Fruit fly (Drosophila melanogaster): ENCODE data around the gene CG18417.

CG18417 gene

DNA sequence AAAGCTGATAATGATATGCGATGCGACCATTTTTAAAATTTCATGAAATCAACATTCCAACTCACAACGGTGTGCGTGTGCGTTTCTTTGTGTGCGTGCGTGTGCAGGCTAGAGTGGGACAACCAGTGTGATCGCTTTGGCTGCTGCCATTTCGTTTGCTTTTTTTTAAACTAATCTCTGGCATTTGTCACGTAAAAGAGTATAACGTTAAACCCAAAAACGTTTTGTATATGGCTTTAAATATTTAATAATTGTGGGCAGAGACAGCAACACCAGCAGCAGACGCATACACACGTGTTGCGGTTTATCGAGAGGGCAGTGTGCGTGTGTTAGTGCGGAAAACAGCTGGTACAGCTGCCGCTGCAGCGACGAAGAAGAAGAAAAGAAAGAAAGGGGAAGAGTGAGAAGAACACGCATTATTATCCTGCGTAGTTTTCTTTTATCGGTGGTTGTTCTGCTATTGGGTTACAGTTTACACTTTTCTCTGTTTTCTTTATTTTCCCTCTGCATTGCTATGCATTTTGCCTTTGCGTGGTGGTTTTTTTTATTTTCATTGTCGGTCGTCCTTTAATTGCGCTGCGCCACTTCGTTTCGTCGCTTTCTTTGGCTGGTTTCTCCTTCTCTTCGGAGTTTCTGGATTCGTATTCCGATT lies 29.5 kb upstream of the CG18417 start (continued):
- no peak for TF ChIP-seq fd3F (GFP tag; optimal IDR thresholded peaks at IDR 0.05)
- no peak for TF ChIP-seq CG6813 (GFP tag; optimal IDR thresholded peaks at IDR 0.05)
- TF ChIP-seq CG15514 (GFP tag; optimal IDR thresholded peaks at IDR 0.05) = peak; percentile 42
- no peak for TF ChIP-seq CG18476 (GFP tag; optimal IDR thresholded peaks at IDR 0.05)
- peak; percentile 73 for TF ChIP-seq kah (GFP tag; optimal IDR thresholded peaks at IDR 0.05)
- no peak for TF ChIP-seq btn (GFP tag; optimal IDR thresholded peaks at IDR 0.05)
- no peak for TF ChIP-seq CG7963 (GFP tag; IDR thresholded peaks at IDR 0.05; ENCODE audit: partially characterized antibody)
- TF ChIP-seq E2f2 (GFP tag; IDR thresholded peaks at IDR 0.05) = no peak
- peak; percentile 19 for TF ChIP-seq cwo (GFP tag; optimal IDR thresholded peaks at IDR 0.05)
- no peak for TF ChIP-seq CG8765 (GFP tag; IDR thresholded peaks at IDR 0.05)
- TF ChIP-seq CG12236 (GFP tag; optimal IDR thresholded peaks at IDR 0.05) = no peak
- no peak for TF ChIP-seq emc (GFP tag; optimal IDR thresholded peaks at IDR 0.05)
- no peak for TF ChIP-seq chif (GFP tag; optimal IDR thresholded peaks at IDR 0.05)
- no peak for TF ChIP-seq CG3847 (GFP tag; IDR thresholded peaks at IDR 0.05)
- TF ChIP-seq CG15479 (GFP tag; optimal IDR thresholded peaks at IDR 0.05) = peak; percentile 43
- TF ChIP-seq esg (GFP tag; conservative IDR thresholded peaks at IDR 0.05) = no peak
- no peak for TF ChIP-seq CG11560 (tag; IDR thresholded peaks at IDR 0.05)
- TF ChIP-seq cato (GFP tag; optimal IDR thresholded peaks at IDR 0.05; ENCODE audit: borderline replicate concordance) = no peak
- no peak for TF ChIP-seq Ptx1 (GFP tag; IDR thresholded peaks at IDR 0.05)
- TF ChIP-seq Med (GFP tag) = peak; percentile 82
- TF ChIP-seq CG6654 (GFP tag; optimal IDR thresholded peaks at IDR 0.05) = no peak
- peak; percentile 7 for TF ChIP-seq CG34376 (GFP tag; optimal IDR thresholded peaks at IDR 0.05)
- no peak for TF ChIP-seq tin (GFP tag; optimal IDR thresholded peaks at IDR 0.05)
- TF ChIP-seq phol (tag; optimal IDR thresholded peaks at IDR 0.05) = peak; percentile 58
- TF ChIP-seq org-1 (GFP tag; optimal IDR thresholded peaks at IDR 0.05) = no peak
- TF ChIP-seq CG1792 (GFP tag; optimal IDR thresholded peaks at IDR 0.05) = no peak
- no peak for TF ChIP-seq CG4424 (GFP tag; optimal IDR thresholded peaks at IDR 0.05)
- no peak for TF ChIP-seq Gsc (GFP tag; IDR thresholded peaks at IDR 0.05)
- TF ChIP-seq CHES-1-like (GFP tag; optimal IDR thresholded peaks at IDR 0.05) = no peak
- TF ChIP-seq Deaf1 (tag; optimal IDR thresholded peaks at IDR 0.05) = peak; percentile 29
- peak; percentile 20 for TF ChIP-seq CG3163 (GFP tag; optimal IDR thresholded peaks at IDR 0.05)
- TF ChIP-seq hb (GFP tag; IDR thresholded peaks at IDR 0.05; ENCODE audit: partially characterized antibody) = peak; percentile 20; the same call in 1 of the 3 replicates
- TF ChIP-seq Elba2 (GFP tag; optimal IDR thresholded peaks at IDR 0.05) = no peak
- 0 out of 3 replicates have a peak, but pooled peaks have one; percentile 21 for TF ChIP-seq knrl (GFP tag; IDR thresholded peaks at IDR 0.05; ENCODE audit: partially characterized antibody)
- no peak for TF ChIP-seq CG17361 (GFP tag; IDR thresholded peaks at IDR 0.05)
- peak; percentile 31 for TF ChIP-seq sqz (GFP tag; optimal IDR thresholded peaks at IDR 0.05)
- TF ChIP-seq NK7.1 (GFP tag; optimal IDR thresholded peaks at IDR 0.05) = no peak
- TF ChIP-seq Stat92E (GFP tag; optimal IDR thresholded peaks at IDR 0.05) = no peak
- no peak for TF ChIP-seq CG12391 (tag; optimal IDR thresholded peaks at IDR 0.05)
- TF ChIP-seq CG8478 (optimal IDR thresholded peaks at IDR 0.05) = peak; percentile 95
- peak; percentile 21 for TF ChIP-seq pfk (GFP tag; optimal IDR thresholded peaks at IDR 0.05)
- TF ChIP-seq CG7556 (GFP tag; optimal IDR thresholded peaks at IDR 0.05) = no peak
- TF ChIP-seq CG2712 (tag; optimal IDR thresholded peaks at IDR 0.05) = peak; percentile 12
- TF ChIP-seq tio (GFP tag; optimal IDR thresholded peaks at IDR 0.05) = no peak
- no peak for TF ChIP-seq CG9797 (GFP tag; optimal IDR thresholded peaks at IDR 0.05)
- no peak for TF ChIP-seq CG12942 (GFP tag; optimal IDR thresholded peaks at IDR 0.05)
- TF ChIP-seq wdn (GFP tag; IDR thresholded peaks at IDR 0.05) = no peak

Measured in whole organism, embryonic.